Fruit fly (Drosophila melanogaster): ENCODE measurements around the gene CG3156.

The CG3156 gene

dm6 chrX:524331-524730, 36.7 kb downstream of the CG3156 start (continued):
- TF ChIP-seq CG11695 (GFP tag; IDR thresholded peaks at IDR 0.05) (no peak), onecut (GFP tag; IDR thresholded peaks at IDR 0.05) (peak; percentile 36; the same call in 1 of the 2 replicates), CG10147 (GFP tag; optimal IDR thresholded peaks at IDR 0.05) (no peak), nerfin-1 (tag; optimal IDR thresholded peaks at IDR 0.05) (peak; percentile 35), Jarid2 (GFP tag; optimal IDR thresholded peaks at IDR 0.05) (no peak), CG7357 (GFP tag; IDR thresholded peaks at IDR 0.05) (no peak), twi (tag; optimal IDR thresholded peaks at IDR 0.05) (no peak), Rx (GFP tag; IDR thresholded peaks at IDR 0.05) (no peak), ATbp (GFP tag; optimal IDR thresholded peaks at IDR 0.05) (peak; percentile 31), Opbp (GFP tag; IDR thresholded peaks at IDR 0.05; ENCODE audit: partially characterized antibody) (no peak), seq (GFP tag; IDR thresholded peaks at IDR 0.05) (peak; percentile 11; the same call in 1 of the 2 replicates), CG18262 (tag; optimal IDR thresholded peaks at IDR 0.05) (peak; percentile 34), NfI (GFP tag; optimal IDR thresholded peaks at IDR 0.05) (no peak), Oli (tag; optimal IDR thresholded peaks at IDR 0.05) (no peak), Nf-YA (GFP tag; IDR thresholded peaks at IDR 0.05) (no peak), CG9817 (tag; optimal IDR thresholded peaks at IDR 0.05) (no peak), cg (GFP tag; optimal IDR thresholded peaks at IDR 0.05) (no peak), CG3847 (GFP tag; IDR thresholded peaks at IDR 0.05) (no peak), CG9727 (GFP tag; optimal IDR thresholded peaks at IDR 0.05) (no peak), Dfd (GFP tag; optimal IDR thresholded peaks at IDR 0.05) (no peak), Dip3 (GFP tag; optimal IDR thresholded peaks at IDR 0.05) (no peak), trem (tag; optimal IDR thresholded peaks at IDR 0.05) (no peak), CG31441 (GFP tag; IDR thresholded peaks at IDR 0.05) (no peak), schlank (tag; optimal IDR thresholded peaks at IDR 0.05) (no peak), CG10267 (tag; optimal IDR thresholded peaks at IDR 0.05) (peak; percentile 14), Mrtf (GFP tag; IDR thresholded peaks at IDR 0.05) (no peak), E2f1 (GFP tag; IDR thresholded peaks at IDR 0.05) (no peak), Rfx (GFP tag; IDR thresholded peaks at IDR 0.05) (peak; percentile 41), Abd-B (GFP tag; optimal IDR thresholded peaks at IDR 0.05) (no peak), CG16863 (GFP tag; optimal IDR thresholded peaks at IDR 0.05) (no peak), mirr (GFP tag; optimal IDR thresholded peaks at IDR 0.05) (no peak), CG17568 (GFP tag; optimal IDR thresholded peaks at IDR 0.05) (no peak), Elba2 (GFP tag; optimal IDR thresholded peaks at IDR 0.05) (no peak), ara (GFP tag; IDR thresholded peaks at IDR 0.05) (no peak), Dll (GFP tag; IDR thresholded peaks at IDR 0.05; ENCODE audit: partially characterized antibody) (no peak), rib (GFP tag; IDR thresholded peaks at IDR 0.05) (no peak), CG11504 (tag; optimal IDR thresholded peaks at IDR 0.05) (peak; percentile 31), Scr (GFP tag; IDR thresholded peaks at IDR 0.05; ENCODE audit: partially characterized antibody) (no peak), Hey (tag; optimal IDR thresholded peaks at IDR 0.05) (no peak), nom (GFP tag; optimal IDR thresholded peaks at IDR 0.05) (no peak), CG7987 (GFP tag; optimal IDR thresholded peaks at IDR 0.05) (no peak), ac (GFP tag; optimal IDR thresholded peaks at IDR 0.05) (no peak), gcm2 (GFP tag; optimal IDR thresholded peaks at IDR 0.05) (no peak), CG12299 (tag; optimal IDR thresholded peaks at IDR 0.05) (no peak), CG11560 (tag; IDR thresholded peaks at IDR 0.05) (no peak), odd (GFP tag; optimal IDR thresholded peaks at IDR 0.05) (no peak), CG13624 (GFP tag; optimal IDR thresholded peaks at IDR 0.05) (no peak), CG5180 (GFP tag; optimal IDR thresholded peaks at IDR 0.05) (no peak), CG2199 (GFP tag; IDR thresholded peaks at IDR 0.05) (no peak), sd (tag; optimal IDR thresholded peaks at IDR 0.05) (peak; percentile 30), CG13123 (GFP tag; optimal IDR thresholded peaks at IDR 0.05) (no peak)

All from whole organism, embryonic.